Worm (Caenorhabditis elegans): ENCODE measurements around the gene R155.3.

Gene R155.3

DNA sequence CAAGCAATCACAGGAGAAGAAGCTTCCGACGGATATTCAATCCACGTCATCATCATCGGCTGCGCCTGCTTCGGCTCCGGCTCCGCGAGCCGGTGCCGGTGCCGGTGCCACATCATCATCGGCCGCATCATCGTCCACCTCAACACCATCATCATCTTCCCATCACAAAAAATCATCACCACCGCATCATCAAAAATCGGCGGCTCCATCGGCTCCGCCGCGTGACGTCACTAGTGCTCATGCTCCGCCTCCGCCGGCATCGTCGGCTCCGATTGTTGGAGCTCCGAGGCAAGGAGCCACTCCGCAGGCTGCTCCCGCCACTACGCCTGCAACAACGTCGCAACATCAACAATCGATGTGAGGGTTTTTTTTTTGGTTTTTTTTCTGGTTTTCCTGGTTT lies 44.5 kb downstream of the R155.3 start (continued):
- TF ChIP-seq Y53G8AR.9 (GFP tag; conservative IDR thresholded peaks at IDR 0.05) (no peak), nhr-179 (tag; optimal IDR thresholded peaks at IDR 0.05) (no peak), snpc-3.4 (tag; optimal IDR thresholded peaks at IDR 0.05) (no peak), ceh-58 (GFP tag; IDR thresholded peaks at IDR 0.05) (no peak), lin-40 (tag; optimal IDR thresholded peaks at IDR 0.05) (no peak), madf-6 (GFP tag; IDR thresholded peaks at IDR 0.05) (no peak), bed-1 (GFP tag; IDR thresholded peaks at IDR 0.05) (no peak), atf-7 (tag; optimal IDR thresholded peaks at IDR 0.05) (no peak), sptf-2 (GFP tag; optimal IDR thresholded peaks at IDR 0.05) (no peak), hsf-1 (GFP tag; IDR thresholded peaks at IDR 0.05) (no peak)

DNA sequence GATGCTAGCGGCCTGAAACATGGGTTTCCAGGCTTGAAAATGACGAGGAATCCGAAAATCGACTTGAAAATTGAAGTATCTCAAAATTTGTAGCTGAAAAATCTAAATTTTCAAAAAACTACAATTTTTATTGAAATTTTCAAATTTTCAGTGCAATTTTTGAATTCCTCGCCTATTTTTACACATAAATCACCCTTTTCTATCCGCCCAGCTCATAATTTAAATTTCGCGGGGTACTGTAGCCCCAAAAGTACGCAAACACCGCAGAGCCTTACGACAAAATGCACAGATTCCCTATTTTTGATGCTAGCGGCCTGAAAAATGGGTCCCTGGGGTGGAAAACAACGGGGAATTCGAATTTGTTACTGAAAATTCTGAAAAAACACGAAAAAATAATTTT lies 45.0 kb downstream of the R155.3 start:
- TF ChIP-seq mes-4 (tag; optimal IDR thresholded peaks at IDR 0.05) (no peak), lsl-1 (GFP tag; optimal IDR thresholded peaks at IDR 0.05) (no peak), aptf-3 (GFP tag; IDR thresholded peaks at IDR 0.05) (no peak), cebp-1 (GFP tag; IDR thresholded peaks at IDR 0.05) (no peak), cebp-1 (tag; optimal IDR thresholded peaks at IDR 0.05) (no peak), lin-35 (GFP tag; optimal IDR thresholded peaks at IDR 0.05) (no peak), him-1 (tag; optimal IDR thresholded peaks at IDR 0.05) (no peak), nfyb-1 (GFP tag; IDR thresholded peaks at IDR 0.05) (no peak), Y79H2A.3 (GFP tag; conservative IDR thresholded peaks at IDR 0.05) (no peak), F39B2.1 (GFP tag; IDR thresholded peaks at IDR 0.05) (no peak), F55B11.4 (tag; optimal IDR thresholded peaks at IDR 0.05; ENCODE audit: borderline replicate concordance, insufficient read depth) (no peak), rpc-1 (optimal IDR thresholded peaks at IDR 0.05) (no peak), rpc-1 (tag; optimal IDR thresholded peaks at IDR 0.05) (no peak), die-1 (tag; optimal IDR thresholded peaks at IDR 0.05) (no peak), madf-8 (GFP tag; conservative IDR thresholded peaks at IDR 0.05) (no peak), K11D2.4 (GFP tag; IDR thresholded peaks at IDR 0.05) (no peak), fkh-3 (tag; optimal IDR thresholded peaks at IDR 0.05) (no peak)

DNA sequence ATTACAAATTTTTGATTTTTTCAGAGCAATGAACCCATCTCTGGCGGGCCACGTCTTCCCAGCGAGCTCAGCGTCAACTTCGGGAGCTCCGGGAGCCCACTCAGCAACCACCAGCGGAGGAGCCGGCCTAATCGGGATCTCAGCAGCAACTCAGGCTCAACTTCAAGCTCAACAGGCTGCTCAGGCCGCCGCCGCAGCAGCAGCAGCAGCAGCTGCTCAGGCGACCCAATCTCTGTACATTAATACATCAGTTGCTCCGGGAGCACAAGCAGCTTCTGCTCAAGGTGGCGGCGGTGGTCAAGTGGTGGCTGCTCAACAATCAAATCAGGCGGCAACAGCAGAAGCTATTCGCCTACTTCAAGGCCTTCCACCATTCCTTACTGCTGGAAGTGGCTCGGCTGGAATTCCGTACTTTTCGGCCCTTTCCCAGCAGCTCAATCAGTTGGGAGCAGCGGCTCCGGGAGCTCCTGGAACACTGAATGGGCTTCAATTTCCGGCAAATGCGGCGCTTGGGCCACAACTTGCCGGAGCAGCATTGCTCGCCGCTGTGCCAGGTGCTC lies 45.7 kb downstream of the R155.3 start:
- TF ChIP-seq ceh-58 (GFP tag; IDR thresholded peaks at IDR 0.05) (no peak), nhr-80 (tag; optimal IDR thresholded peaks at IDR 0.05) (no peak), mxl-1 (tag; optimal IDR thresholded peaks at IDR 0.05) (no peak), xnd-1 (tag; optimal IDR thresholded peaks at IDR 0.05) (no peak), egrh-3 (GFP tag; IDR thresholded peaks at IDR 0.05) (peak; percentile 91), zfh-2 (GFP tag; conservative IDR thresholded peaks at IDR 0.05) (peak; percentile 89), dpl-1 (GFP tag; optimal IDR thresholded peaks at IDR 0.05) (no peak), die-1 (tag; optimal IDR thresholded peaks at IDR 0.05) (no peak), hlh-26 (GFP tag; conservative IDR thresholded peaks at IDR 0.05) (no peak)

DNA sequence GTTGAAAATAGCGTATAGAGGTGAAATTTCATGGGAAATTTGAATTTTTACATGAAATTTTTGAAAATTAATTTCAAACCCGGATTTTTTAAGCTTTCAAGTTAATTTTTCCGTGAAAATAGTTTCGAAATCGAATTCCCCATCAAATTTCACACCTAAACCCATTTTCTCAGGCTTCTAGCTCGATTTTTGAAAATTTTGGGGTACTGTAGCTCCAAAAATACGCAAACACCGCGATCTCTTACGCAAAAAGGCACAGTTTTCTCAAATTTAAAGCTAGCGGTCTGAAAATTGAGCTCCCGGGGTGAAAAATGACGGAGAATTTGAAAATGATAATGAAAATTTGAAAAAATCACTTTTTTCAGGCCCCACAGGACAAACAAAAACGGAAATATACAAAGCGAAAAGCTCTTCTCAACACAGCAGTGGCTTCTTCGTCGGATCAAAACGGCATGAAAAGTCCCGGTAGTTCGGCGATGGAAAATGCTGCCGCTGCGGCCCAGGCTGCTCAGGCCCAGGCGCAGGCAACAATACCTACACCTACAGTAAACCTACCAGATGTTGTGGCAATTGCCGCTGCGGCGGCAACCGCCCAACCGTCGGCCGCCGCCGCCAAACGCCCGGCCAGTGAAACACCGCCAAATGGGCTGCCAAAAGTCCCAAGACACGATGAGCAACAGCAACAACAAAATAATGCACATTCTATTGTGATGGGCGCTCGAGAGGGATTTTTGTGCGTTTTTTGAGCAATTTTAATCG lies 47.6 kb downstream of the R155.3 start:
- TF ChIP-seq snpc-1.1 (tag; optimal IDR thresholded peaks at IDR 0.05; ENCODE audit: insufficient read depth) (no peak), B0261.1 (tag; optimal IDR thresholded peaks at IDR 0.05) (no peak), K11D2.4 (GFP tag; IDR thresholded peaks at IDR 0.05) (no peak), Y53F4B.3 (GFP tag; IDR thresholded peaks at IDR 0.05) (no peak), madf-8 (GFP tag; conservative IDR thresholded peaks at IDR 0.05) (no peak), pbrm-1 (GFP tag; IDR thresholded peaks at IDR 0.05) (no peak), unc-62 (GFP tag; optimal IDR thresholded peaks at IDR 0.05) (no peak), aptf-3 (GFP tag; IDR thresholded peaks at IDR 0.05) (no peak), lsl-1 (GFP tag; optimal IDR thresholded peaks at IDR 0.05) (no peak), nfyb-1 (GFP tag; IDR thresholded peaks at IDR 0.05) (0 out of 2 replicates have a peak, but pooled peaks have one; percentile 43), lin-26 (GFP tag; IDR thresholded peaks at IDR 0.05) (no peak), ztf-25 (GFP tag; IDR thresholded peaks at IDR 0.05) (no peak), egrh-3 (GFP tag; IDR thresholded peaks at IDR 0.05) (peak; percentile 7; the same call in 1 of the 2 replicates), ztf-28 (GFP tag; IDR thresholded peaks at IDR 0.05) (no peak), Y53G8AR.9 (GFP tag; conservative IDR thresholded peaks at IDR 0.05) (no peak), zfh-2 (GFP tag; conservative IDR thresholded peaks at IDR 0.05) (peak; percentile 77), nhr-90 (tag; optimal IDR thresholded peaks at IDR 0.05) (no peak)

Measured in whole organism, young adult.